Fruit fly (Drosophila melanogaster) whole organism, embryonic: Measurements from ENCODE around the gene CG11458.

Experiments used
- ATbp ChIP-seq: fragments of 200-800 bp; sonication (Bioruptor generic); optimal IDR thresholded peaks from 2 replicates; lab custom pipeline; 2017; ENCODE audit warnings: missing biosample characterization, mild to moderate bottlenecking, missing genetic modification characterization, missing genetic modification reagents
- Asciz ChIP-seq: fragments of 200-800 bp; sonication (Bioruptor generic); optimal IDR thresholded peaks from 2 replicates; lab custom pipeline; 2017; ENCODE audit warnings: missing biosample characterization, mild to moderate bottlenecking, missing genetic modification characterization, missing genetic modification reagents
- Atf-2 ChIP-seq: fragments of 200-800 bp; sonication (Bioruptor generic); optimal IDR thresholded peaks from 2 replicates; lab custom pipeline; 2016; ENCODE audit warnings: missing biosample characterization, missing genetic modification characterization
- CG10209 ChIP-seq: fragments of 200-800 bp; sonication (Bioruptor generic); optimal IDR thresholded peaks from 3 replicates; lab custom pipeline; 2017; ENCODE audit warnings: missing biosample characterization, mild to moderate bottlenecking, missing genetic modification characterization, missing genetic modification reagents
- CG10543 ChIP-seq: fragments of 200-800 bp; sonication (Bioruptor generic); optimal IDR thresholded peaks from 3 replicates; lab custom pipeline; 2017; ENCODE audit warnings: missing biosample characterization, mild to moderate bottlenecking, missing genetic modification characterization, moderate library complexity
- CG10959 ChIP-seq: fragments of 200-800 bp; sonication (Bioruptor generic); IDR thresholded peaks from 2 replicates; pipeline ENCODE4 v1.3.6; 2022; ENCODE audit warnings: missing biosample characterization, missing genetic modification characterization
- CG1233 ChIP-seq: fragments of 200-800 bp; sonication (Bioruptor generic); optimal IDR thresholded peaks from 4 replicates; lab custom pipeline; 2018; ENCODE audit warnings: missing biosample characterization, mild to moderate bottlenecking, missing genetic modification characterization
- CG12769 ChIP-seq: fragments of 200-800 bp; sonication (Bioruptor generic); optimal IDR thresholded peaks from 2 replicates; lab custom pipeline; 2019; ENCODE audit warnings: missing biosample characterization, mild to moderate bottlenecking, missing genetic modification characterization, moderate library complexity
- CG13624 ChIP-seq: fragments of 200-800 bp; sonication (Bioruptor generic); optimal IDR thresholded peaks from 2 replicates; lab custom pipeline; 2016; ENCODE audit warnings: missing biosample characterization, missing genetic modification characterization
- CG15514 ChIP-seq: fragments of 200-800 bp; sonication (Bioruptor generic); optimal IDR thresholded peaks from 3 replicates; lab custom pipeline; 2017; ENCODE audit warnings: missing biosample characterization, missing genetic modification characterization, mild to moderate bottlenecking, moderate library complexity, missing genetic modification reagents
- CG15601 ChIP-seq: fragments of 200-800 bp; sonication (Bioruptor generic); optimal IDR thresholded peaks from 3 replicates; lab custom pipeline; 2019; ENCODE audit warnings: missing biosample characterization, mild to moderate bottlenecking, missing genetic modification characterization, moderate library complexity
- CG15696 ChIP-seq: fragments of 200-800 bp; sonication (Bioruptor generic); optimal IDR thresholded peaks from 2 replicates; lab custom pipeline; 2019; ENCODE audit warnings: missing biosample characterization, mild to moderate bottlenecking, missing genetic modification characterization, moderate library complexity
- CG17328 ChIP-seq: fragments of 200-800 bp; sonication (Bioruptor generic); IDR thresholded peaks from 2 replicates; pipeline ENCODE4 v1.3.6; 2022; ENCODE audit warnings: missing biosample characterization, missing genetic modification characterization
- CG1832 ChIP-seq: fragments of 200-800 bp; sonication (Bioruptor generic); optimal IDR thresholded peaks from 2 replicates; lab custom pipeline; 2017; ENCODE audit warnings: missing biosample characterization, mild to moderate bottlenecking, missing genetic modification characterization, inconsistent platforms
- CG2875 ChIP-seq: fragments of 200-800 bp; sonication (Bioruptor generic); optimal IDR thresholded peaks from 2 replicates; lab custom pipeline; 2017; ENCODE audit warnings: missing biosample characterization, mild to moderate bottlenecking, missing genetic modification characterization, missing genetic modification reagents
- CG30403 ChIP-seq: fragments of 200-800 bp; sonication (Bioruptor generic); optimal IDR thresholded peaks from 3 replicates; lab custom pipeline; 2016; ENCODE audit warnings: missing biosample characterization, missing genetic modification characterization
- CG4282 ChIP-seq: fragments of 200-800 bp; sonication (Bioruptor generic); optimal IDR thresholded peaks from 2 replicates; lab custom pipeline; 2016; ENCODE audit warnings: missing biosample characterization, missing genetic modification characterization
- CG5180 ChIP-seq: fragments of 200-800 bp; sonication (Bioruptor generic); optimal IDR thresholded peaks from 3 replicates; lab custom pipeline; 2017; ENCODE audit warnings: missing biosample characterization, missing genetic modification characterization, mild to moderate bottlenecking, moderate library complexity, missing genetic modification reagents
- CG5953 ChIP-seq: fragments of 200-800 bp; sonication (Bioruptor generic); IDR thresholded peaks from 2 replicates; pipeline ENCODE4 v1.3.6; 2022; ENCODE audit warnings: missing biosample characterization, missing genetic modification characterization
- CG6175 ChIP-seq: fragments of 200-800 bp; sonication (Bioruptor generic); IDR thresholded peaks from 3 replicates; pipeline ENCODE4 v1.3.6; 2022; ENCODE audit warnings: missing biosample characterization, missing genetic modification characterization
- CG7745 ChIP-seq: fragments of 200-800 bp; sonication (Bioruptor generic); optimal IDR thresholded peaks from 2 replicates; lab custom pipeline; 2018; ENCODE audit warnings: missing biosample characterization, mild to moderate bottlenecking, missing genetic modification characterization, moderate library complexity
- CG7987 ChIP-seq: fragments of 200-800 bp; sonication (Bioruptor generic); optimal IDR thresholded peaks from 2 replicates; lab custom pipeline; 2018; ENCODE audit warnings: missing biosample characterization, mild to moderate bottlenecking, missing genetic modification characterization, moderate library complexity
- CG8290 ChIP-seq, 3 experiments: fragments of 200-800 bp; sonication (Bioruptor generic); optimal IDR thresholded peaks; 2 replicates each; lab custom pipeline; 2016 to 2019; ENCODE audit warnings: missing biosample characterization in 3 of 3, missing genetic modification characterization in 3 of 3, mild to moderate bottlenecking in 2 of 3, moderate library complexity in 1 of 3
- D ChIP-seq, 2 experiments: fragments of 200-800 bp in 1 of 2; fragments of >200 bp in 1 of 2; sonication (Bioruptor generic) in 1 of 2; optimal IDR thresholded peaks; 2 replicates in 1 of 2; 3 replicates in 1 of 2; lab custom pipeline; 2017; ENCODE audit warnings: mild to moderate bottlenecking in 1 of 2, missing biosample characterization in 1 of 2, missing genetic modification characterization in 1 of 2, missing genetic modification reagents in 1 of 2
- GATAe ChIP-seq: fragments of 200-800 bp; sonication (Bioruptor generic); conservative IDR thresholded peaks from 2 replicates; pipeline ENCODE4 v1.3.6; 2022; ENCODE audit warnings: missing biosample characterization, missing genetic modification characterization
- Lim3 ChIP-seq: fragments of 200-800 bp; sonication (Bioruptor generic); IDR thresholded peaks from 2 replicates; pipeline ENCODE4 v1.3.6; 2022; ENCODE audit warnings: missing biosample characterization, missing genetic modification characterization
- Myb ChIP-seq: fragments of 200-800 bp; sonication (Bioruptor generic); optimal IDR thresholded peaks from 2 replicates; lab custom pipeline; 2016; ENCODE audit warnings: missing biosample characterization, missing genetic modification characterization
- Oaz ChIP-seq: fragments of 200-800 bp; sonication (Bioruptor generic); IDR thresholded peaks from 2 replicates; pipeline ENCODE4 v1.3.6; 2022; ENCODE audit warnings: missing biosample characterization, missing genetic modification characterization
- PHDP ChIP-seq: fragments of 200-800 bp; sonication (Bioruptor generic); optimal IDR thresholded peaks from 3 replicates; lab custom pipeline; 2018; ENCODE audit warnings: missing biosample characterization, mild to moderate bottlenecking, missing genetic modification characterization, moderate library complexity
- Pdp1 ChIP-seq, 2 experiments: fragments of 200-800 bp; sonication (Bioruptor generic); optimal IDR thresholded peaks; 3 replicates each; lab custom pipeline; 2016; ENCODE audit warnings: missing biosample characterization in 2 of 2, missing genetic modification characterization in 2 of 2, mild to moderate bottlenecking in 1 of 2, moderate library complexity in 1 of 2
- Trl ChIP-seq, 3 experiments: fragments of >200 bp in 2 of 3; fragments of 200-800 bp in 1 of 3; sonication (Bioruptor generic) in 1 of 3; optimal IDR thresholded peaks; 2 replicates in 1 of 3; 3 replicates in 2 of 3; lab custom pipeline; 2016 to 2017; ENCODE audit warnings: missing biosample characterization in 1 of 3, missing genetic modification characterization in 1 of 3
- ara ChIP-seq: fragments of 200-800 bp; sonication (Bioruptor generic); IDR thresholded peaks from 2 replicates; pipeline ENCODE4 v1.3.6; 2022; ENCODE audit warnings: missing biosample characterization, missing genetic modification characterization
- crol ChIP-seq: fragments of 200-800 bp; sonication (Bioruptor generic); IDR thresholded peaks from 2 replicates; pipeline ENCODE4 v1.3.6; 2022; ENCODE audit warnings: missing biosample characterization, missing genetic modification characterization
- dm ChIP-seq: fragments of 200-800 bp; sonication (Bioruptor generic); optimal IDR thresholded peaks from 3 replicates; lab custom pipeline; 2016; ENCODE audit warnings: missing biosample characterization, missing genetic modification characterization
- dmrt11E ChIP-seq: fragments of 200-800 bp; sonication (Bioruptor generic); optimal IDR thresholded peaks from 3 replicates; lab custom pipeline; 2018; ENCODE audit warnings: missing biosample characterization, mild to moderate bottlenecking, missing genetic modification characterization, moderate library complexity
- ewg ChIP-seq: fragments of 200-800 bp; sonication (Bioruptor generic); optimal IDR thresholded peaks from 3 replicates; lab custom pipeline; 2017; ENCODE audit warnings: mild to moderate bottlenecking, missing biosample characterization, missing genetic modification reagents, missing genetic modification characterization
- fd102C ChIP-seq: fragments of 200-800 bp; sonication (Bioruptor generic); optimal IDR thresholded peaks from 2 replicates; lab custom pipeline; 2018; ENCODE audit warnings: missing biosample characterization, mild to moderate bottlenecking, missing genetic modification characterization, moderate library complexity
- fd64A ChIP-seq: fragments of 200-800 bp; sonication (Bioruptor generic); optimal IDR thresholded peaks from 3 replicates; lab custom pipeline; 2018; ENCODE audit warnings: missing biosample characterization, mild to moderate bottlenecking, missing genetic modification characterization
- odd ChIP-seq: fragments of 200-800 bp; sonication (Bioruptor generic); optimal IDR thresholded peaks from 2 replicates; lab custom pipeline; 2017; ENCODE audit warnings: missing biosample characterization, mild to moderate bottlenecking, missing genetic modification characterization
- otp ChIP-seq: fragments of 200-800 bp; sonication (Bioruptor generic); IDR thresholded peaks from 3 replicates; pipeline ENCODE4, ENCODE4 v1.3.6; 2022; ENCODE audit warnings: missing biosample characterization, missing genetic modification characterization
- sc ChIP-seq, 3 experiments: fragments of >200 bp in 2 of 3; fragments of 200-800 bp in 1 of 3; sonication (Bioruptor generic) in 1 of 3; optimal IDR thresholded peaks; 2 replicates in 2 of 3; 3 replicates in 1 of 3; lab custom pipeline; 2017; ENCODE audit warnings: mild to moderate bottlenecking in 1 of 3, missing biosample characterization in 1 of 3, missing genetic modification characterization in 1 of 3, missing genetic modification reagents in 1 of 3
- sug ChIP-seq: fragments of 200-800 bp; optimal IDR thresholded peaks from 2 replicates; lab custom pipeline; 2019; ENCODE audit warnings: missing biosample characterization, mild to moderate bottlenecking, missing genetic modification characterization, moderate library complexity
- vnd ChIP-seq: fragments of 200-800 bp; sonication (Bioruptor generic); IDR thresholded peaks from 3 replicates; pipeline ENCODE4 v1.3.6; 2022; ENCODE audit warnings: missing biosample characterization, missing genetic modification characterization; ENCODE audit not compliant: partially characterized antibody
- z ChIP-seq: fragments of 200-800 bp; sonication (Bioruptor generic); IDR thresholded peaks from 3 replicates; pipeline ENCODE4 v1.3.6; 2022; ENCODE audit warnings: missing biosample characterization, missing genetic modification characterization
- zfh1 ChIP-seq: fragments of 200-800 bp; sonication (Bioruptor generic); IDR thresholded peaks from 3 replicates; pipeline ENCODE4 v1.3.6; 2022; ENCODE audit warnings: missing biosample characterization, missing genetic modification characterization

The CG11458 gene

DNA sequence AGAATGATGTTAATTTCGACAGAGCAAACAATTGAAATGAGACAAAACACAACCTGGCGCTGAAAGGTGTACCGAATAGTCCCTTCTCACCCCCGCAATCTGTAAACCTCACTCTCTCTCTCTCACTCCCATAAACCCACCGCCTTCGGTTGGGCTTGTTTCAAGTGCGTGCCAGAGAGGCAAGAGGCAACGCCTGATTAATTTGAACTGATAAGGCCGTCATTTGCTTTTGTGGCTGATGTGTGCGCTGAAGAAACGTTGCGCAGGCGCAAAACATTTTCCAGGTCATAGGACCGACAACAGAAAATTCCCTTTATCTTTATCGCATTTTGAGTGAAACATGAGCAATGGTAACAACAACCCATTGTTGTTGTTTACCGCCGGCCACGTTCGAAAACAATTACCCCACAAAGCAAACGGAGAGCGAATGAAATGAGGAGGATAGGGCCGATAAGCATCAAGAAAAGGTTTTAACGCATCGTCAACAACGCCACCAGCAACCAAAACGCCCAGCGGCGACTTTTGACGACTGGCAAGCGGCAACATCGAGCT, 16.8 kb downstream of the CG11458 start (continued):
- TF ChIP-seq CG2875 (GFP tag; lab: Kevin White, UChicago) (peak; percentile 10), CG13624 (GFP tag; lab: Kevin White, UChicago) (no peak), CG15514 (GFP tag; lab: Kevin White, UChicago) (no peak), Pdp1 (GFP tag; optimal IDR thresholded peaks at IDR 0.05; lab: Kevin White, UChicago) (peak in 1 of 2 experiments; percentile 30), CG10209 (GFP tag; lab: Kevin White, UChicago) (no peak), crol (peak; percentile 87), CG17328 (0 out of 2 replicates have a peak, but pooled peaks have one; percentile 25), ATbp (GFP tag; lab: Kevin White, UChicago) (peak; percentile 28), CG7745 (tag; lab: Kevin White, UChicago) (peak; percentile 36), sc (optimal IDR thresholded peaks at IDR 0.05; lab: Kevin White, UChicago) (no peak), sc (GFP tag; optimal IDR thresholded peaks at IDR 0.05; lab: Kevin White, UChicago) (peak; percentile 31), zfh1 (GFP tag; lab: Robert Waterston, UW) (peak; percentile 52; the same call in 1 of the 3 replicates), CG6175 (0 out of 3 replicates have a peak, but pooled peaks have one; percentile 12), CG5953 (GFP tag; lab: Robert Waterston, UW) (no peak), CG15601 (tag; lab: Kevin White, UChicago) (peak; percentile 23), CG12769 (peak; percentile 19), Trl (optimal IDR thresholded peaks at IDR 0.05; lab: Kevin White, UChicago) (peak in 1 of 2 experiments; percentile 22), Trl (GFP tag; optimal IDR thresholded peaks at IDR 0.05; lab: Kevin White, UChicago) (no peak), ewg (peak; percentile 9), dm (GFP tag; lab: Kevin White, UChicago) (peak; percentile 8), D (optimal IDR thresholded peaks at IDR 0.05; lab: Kevin White, UChicago) (peak; percentile 38), D (GFP tag; optimal IDR thresholded peaks at IDR 0.05; lab: Kevin White, UChicago) (peak; percentile 23), odd (GFP tag; lab: Kevin White, UChicago) (peak; percentile 35), Atf-2 (GFP tag; lab: Kevin White, UChicago) (no peak), fd64A (GFP tag; lab: Kevin White, UChicago) (peak; percentile 48), CG7987 (GFP tag; lab: Kevin White, UChicago) (peak; percentile 49), dmrt11E (tag; lab: Kevin White, UChicago) (peak; percentile 28), CG5180 (GFP tag; lab: Kevin White, UChicago) (peak; percentile 14), ara (GFP tag; lab: Robert Waterston, UW) (no peak), PHDP (peak; percentile 2), CG1233 (peak; percentile 37), Lim3 (0 out of 2 replicates have a peak, but pooled peaks have one; percentile 9), CG8290 (GFP tag; optimal IDR thresholded peaks at IDR 0.05; lab: Kevin White, UChicago) (no peak), CG8290 (tag; optimal IDR thresholded peaks at IDR 0.05; lab: Kevin White, UChicago) (peak; percentile 19 to 53), GATAe (GFP tag; lab: Robert Waterston, UW) (peak; percentile 48), Asciz (peak; percentile 35), Oaz (no peak), CG4282 (GFP tag; lab: Kevin White, UChicago) (peak; percentile 7), CG10543 (GFP tag; lab: Kevin White, UChicago) (peak; percentile 56), otp (no peak; the same call in 2 of the 3 replicates), CG15696 (tag; lab: Kevin White, UChicago) (peak; percentile 67), Myb (GFP tag; lab: Kevin White, UChicago) (no peak), z (GFP tag; lab: Robert Waterston, UW) (peak; percentile 61; the same call in 1 of the 3 replicates), fd102C (GFP tag; lab: Kevin White, UChicago) (peak; percentile 21), CG10959 (GFP tag; lab: Robert Waterston, UW) (0 out of 2 replicates have a peak, but pooled peaks have one; percentile 14), vnd (GFP tag; lab: Robert Waterston, UW) (peak; percentile 43; the same call in 1 of the 3 replicates), sug (tag; lab: Kevin White, UChicago) (peak; percentile 15), CG1832 (peak; percentile 74), CG30403 (GFP tag; lab: Kevin White, UChicago) (no peak)
